Worm (Caenorhabditis elegans) whole organism, L4 larva: Measurements from ENCODE around the gene T25B9.12.

Source experiments
- ceh-20 ChIP-seq: fragments of 200-800 bp; sonication (Bioruptor generic); IDR thresholded peaks from 2 replicates; pipeline ENCODE4 v1.3.6; 2022; ENCODE audit warnings: missing genetic modification reagents, missing genetic modification characterization, missing compliant biosample characterization
- daf-8 ChIP-seq: fragments of 200-800 bp; sonication (Bioruptor generic); IDR thresholded peaks from 2 replicates; pipeline ENCODE4 v1.3.6; 2022; ENCODE audit warnings: missing genetic modification characterization, missing compliant biosample characterization
- gei-8 ChIP-seq: fragments of 200-800 bp; sonication (Bioruptor generic); optimal IDR thresholded peaks from 2 replicates; lab custom pipeline; 2018; ENCODE audit warnings: mild to moderate bottlenecking, missing genetic modification characterization, missing compliant biosample characterization
- nhr-10 ChIP-seq: fragments of 150-350 bp; optimal IDR thresholded peaks from 2 replicates; lab custom pipeline; 2014; ENCODE audit warnings: missing biosample characterization, missing genetic modification characterization
- nhr-42 ChIP-seq: fragments of 200-800 bp; sonication (Bioruptor generic); IDR thresholded peaks from 2 replicates; pipeline ENCODE4 v1.3.6; 2022; ENCODE audit warnings: missing genetic modification characterization, missing compliant biosample characterization

DNA sequence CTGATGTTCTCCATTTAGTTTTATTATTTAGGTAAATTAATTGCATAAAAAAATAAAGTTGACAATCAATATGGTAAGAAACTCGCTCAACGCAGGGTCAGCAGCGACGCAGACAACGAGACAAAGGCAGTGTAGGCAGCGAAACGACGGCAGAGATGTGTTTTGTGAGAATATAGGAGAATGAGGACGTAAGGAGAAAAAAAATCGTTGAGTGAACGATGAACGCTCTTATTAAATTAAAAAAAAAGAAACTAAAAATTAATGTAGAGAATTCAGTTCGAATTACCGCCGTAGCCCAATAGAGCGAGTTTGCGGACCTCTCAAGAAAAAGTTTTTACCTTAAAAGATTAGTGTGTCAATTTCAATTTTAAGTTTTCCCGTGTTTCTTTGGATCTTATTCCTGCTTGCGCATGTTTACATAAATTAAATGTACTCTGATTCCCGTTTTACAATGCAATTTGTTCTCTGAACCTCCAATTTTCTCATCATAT lies 3.0 kb downstream of the T25B9.12 start, which contains the start of gene T25B9.8:
- TF ChIP-seq daf-8 (no peak), nhr-42 (GFP tag; lab: Robert Waterston, UW) (no peak), ceh-20 (GFP tag; lab: Robert Waterston, UW) (no peak), nhr-10 (tag; lab: Kevin White, UChicago) (no peak), gei-8 (GFP tag; lab: Kevin White, UChicago) (no peak)
